Fruit fly (Drosophila melanogaster) whole organism, prepupa: Measurements from ENCODE around the gene CG5245.
A peak's percentile ranks its signal among the peaks of the same experiment; 100 is the strongest.

Experiments
- Blimp-1 ChIP-seq: fragments of 200-800 bp; sonication (Bioruptor generic); optimal IDR thresholded peaks from 3 replicates; lab custom pipeline; 2017; ENCODE audit warnings: missing biosample characterization, missing genetic modification characterization, mild to moderate bottlenecking, moderate library complexity, missing genetic modification reagents
- CG10631 ChIP-seq: fragments of 200-800 bp; sonication (Bioruptor generic); optimal IDR thresholded peaks from 2 replicates; lab custom pipeline; 2016; ENCODE audit warnings: missing biosample characterization, missing genetic modification characterization
- CG10669 ChIP-seq: fragments of 200-800 bp; sonication (Bioruptor generic); optimal IDR thresholded peaks from 3 replicates; lab custom pipeline; 2018; ENCODE audit warnings: missing biosample characterization, mild to moderate bottlenecking, missing genetic modification characterization, moderate library complexity
- CG11902 ChIP-seq: fragments of 200-800 bp; sonication (Bioruptor generic); optimal IDR thresholded peaks from 3 replicates; lab custom pipeline; 2016; ENCODE audit warnings: missing biosample characterization, missing genetic modification characterization
- CG15336 ChIP-seq: fragments of 200-800 bp; sonication (Bioruptor generic); IDR thresholded peaks from 2 replicates; pipeline ENCODE4 v1.3.6; 2022; ENCODE audit warnings: missing biosample characterization, missing genetic modification characterization
- CG1621 ChIP-seq: fragments of 200-800 bp; sonication (Bioruptor generic); optimal IDR thresholded peaks from 3 replicates; lab custom pipeline; 2018; ENCODE audit warnings: missing biosample characterization, mild to moderate bottlenecking, missing genetic modification characterization
- CG16779 ChIP-seq: fragments of 200-800 bp; sonication (Bioruptor generic); optimal IDR thresholded peaks from 3 replicates; lab custom pipeline; 2017; ENCODE audit warnings: missing biosample characterization, mild to moderate bottlenecking, missing genetic modification characterization
- CG32006 ChIP-seq: fragments of 200-800 bp; sonication (Bioruptor generic); optimal IDR thresholded peaks from 3 replicates; lab custom pipeline; 2017; ENCODE audit warnings: missing biosample characterization, mild to moderate bottlenecking, missing genetic modification characterization
- CG34406 ChIP-seq: fragments of 200-800 bp; sonication (Bioruptor generic); optimal IDR thresholded peaks from 3 replicates; lab custom pipeline; 2016; ENCODE audit warnings: missing biosample characterization, missing genetic modification characterization
- CG4318 ChIP-seq: fragments of 200-800 bp; sonication (Bioruptor generic); optimal IDR thresholded peaks from 3 replicates; lab custom pipeline; 2017; ENCODE audit warnings: missing biosample characterization, mild to moderate bottlenecking, missing genetic modification characterization
- CG6163 ChIP-seq: fragments of 200-800 bp; sonication (Bioruptor generic); IDR thresholded peaks from 3 replicates; pipeline ENCODE4 v1.3.6; 2022; ENCODE audit warnings: missing biosample characterization, missing genetic modification characterization
- CG6854 ChIP-seq: fragments of 200-800 bp; sonication (Bioruptor generic); optimal IDR thresholded peaks from 2 replicates; lab custom pipeline; 2017; ENCODE audit warnings: missing biosample characterization, mild to moderate bottlenecking, missing genetic modification characterization
- CG7368 ChIP-seq: fragments of 200-800 bp; sonication (Bioruptor generic); optimal IDR thresholded peaks from 3 replicates; lab custom pipeline; 2016; ENCODE audit warnings: missing biosample characterization, missing genetic modification characterization
- CG8119 ChIP-seq: fragments of 200-800 bp; sonication (Bioruptor generic); IDR thresholded peaks from 3 replicates; pipeline ENCODE4 v1.3.6; 2022; ENCODE audit warnings: missing biosample characterization, missing genetic modification characterization
- CG8319 ChIP-seq: fragments of 200-800 bp; sonication (Bioruptor generic); optimal IDR thresholded peaks from 3 replicates; lab custom pipeline; 2016; ENCODE audit warnings: missing biosample characterization, missing genetic modification characterization
- CG8632 ChIP-seq: fragments of 200-800 bp; sonication (Bioruptor generic); optimal IDR thresholded peaks from 3 replicates; lab custom pipeline; 2016; ENCODE audit warnings: missing biosample characterization, missing genetic modification characterization
- Eip75B ChIP-seq: fragments of 200-800 bp; sonication (Bioruptor generic); optimal IDR thresholded peaks from 3 replicates; lab custom pipeline; 2016; ENCODE audit warnings: missing biosample characterization, missing genetic modification characterization
- Eip78C ChIP-seq: fragments of 200-800 bp; sonication (Bioruptor generic); peaks from one replicate; lab custom pipeline; 2016; ENCODE audit warnings: missing biosample characterization, missing genetic modification characterization
- Eip93F ChIP-seq: fragments of 200-800 bp; sonication (Bioruptor generic); optimal IDR thresholded peaks from 2 replicates; lab custom pipeline; 2016; ENCODE audit warnings: missing biosample characterization, mild to moderate bottlenecking, missing genetic modification characterization
- Hr39 ChIP-seq: fragments of 200-800 bp; sonication (Bioruptor generic); optimal IDR thresholded peaks from 2 replicates; lab custom pipeline; 2016; ENCODE audit warnings: missing biosample characterization, missing genetic modification characterization
- Hr4 ChIP-seq: fragments of 200-800 bp; sonication (Bioruptor generic); optimal IDR thresholded peaks from 3 replicates; lab custom pipeline; 2016; ENCODE audit warnings: missing biosample characterization, missing genetic modification characterization
- Lpt ChIP-seq: fragments of 200-800 bp; sonication (Bioruptor generic); optimal IDR thresholded peaks from 3 replicates; lab custom pipeline; 2016; ENCODE audit warnings: missing biosample characterization, missing genetic modification characterization
- Sox15 ChIP-seq: fragments of 200-800 bp; sonication (Bioruptor generic); optimal IDR thresholded peaks from 3 replicates; lab custom pipeline; 2016; ENCODE audit warnings: missing biosample characterization, missing genetic modification characterization
- dsx ChIP-seq: fragments of 200-800 bp; optimal IDR thresholded peaks from 3 replicates; lab custom pipeline; 2019; ENCODE audit warnings: missing biosample characterization, mild to moderate bottlenecking, missing genetic modification characterization, moderate library complexity; ENCODE audit not compliant: poor library complexity, severe bottlenecking
- eg ChIP-seq: fragments of 200-800 bp; sonication (Bioruptor generic); IDR thresholded peaks from 3 replicates; pipeline ENCODE4 v1.3.6; 2022; ENCODE audit warnings: missing biosample characterization, missing genetic modification characterization
- esn ChIP-seq: fragments of 200-800 bp; sonication (Bioruptor generic); optimal IDR thresholded peaks from 2 replicates; lab custom pipeline; 2016; ENCODE audit warnings: missing biosample characterization, mild to moderate bottlenecking, missing genetic modification characterization, moderate library complexity
- fd85E ChIP-seq: fragments of 200-800 bp; sonication (Bioruptor generic); optimal IDR thresholded peaks from 3 replicates; lab custom pipeline; 2016; ENCODE audit warnings: missing biosample characterization, missing genetic modification characterization
- fkh ChIP-seq: fragments of 200-800 bp; sonication (Bioruptor generic); optimal IDR thresholded peaks from 3 replicates; lab custom pipeline; 2017; ENCODE audit warnings: missing biosample characterization, mild to moderate bottlenecking, missing genetic modification characterization, moderate library complexity
- net ChIP-seq: fragments of 200-800 bp; sonication (Bioruptor generic); optimal IDR thresholded peaks from 3 replicates; lab custom pipeline; 2016; ENCODE audit warnings: missing biosample characterization, missing genetic modification characterization
- pdm3 ChIP-seq: fragments of 200-800 bp; sonication (Bioruptor generic); optimal IDR thresholded peaks from 3 replicates; lab custom pipeline; 2016; ENCODE audit warnings: missing biosample characterization, missing genetic modification characterization
- ss ChIP-seq, 2 experiments: fragments of 200-800 bp; sonication (Bioruptor generic); optimal IDR thresholded peaks; 2 replicates in 1 of 2; 3 replicates in 1 of 2; lab custom pipeline; 2017 to 2018; ENCODE audit warnings: mild to moderate bottlenecking in 2 of 2, missing biosample characterization in 2 of 2, missing genetic modification characterization in 2 of 2, moderate library complexity in 1 of 2
- svp ChIP-seq: fragments of 200-800 bp; sonication (Bioruptor generic); peaks from one replicate; lab custom pipeline; 2016; ENCODE audit warnings: missing biosample characterization, missing genetic modification characterization
- vri ChIP-seq: fragments of 200-800 bp; sonication (Bioruptor generic); optimal IDR thresholded peaks from 3 replicates; lab custom pipeline; 2016; ENCODE audit warnings: missing biosample characterization, mild to moderate bottlenecking, missing genetic modification characterization

The CG5245 gene

DNA sequence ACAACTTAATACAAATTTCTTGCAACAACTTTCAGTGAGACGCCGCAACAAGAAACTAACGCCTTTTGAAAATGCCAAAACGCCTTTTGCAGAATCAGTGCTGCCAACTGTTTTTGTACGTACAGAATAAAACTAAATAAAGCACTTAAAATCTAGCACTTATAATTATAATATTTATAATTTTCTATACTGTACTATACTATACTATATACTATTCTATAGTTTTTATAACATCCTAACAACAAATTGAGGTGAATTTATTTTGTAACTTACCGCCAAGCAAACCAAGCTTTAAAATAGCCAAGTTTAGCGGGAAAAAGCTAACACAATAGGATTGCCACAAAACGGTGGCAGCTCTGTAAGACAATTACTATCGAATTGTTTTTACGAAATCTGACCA is 4.4 kb downstream of the CG5245 start, which contains the start of the genes Aos1 and Srlp (continued):
- TF ChIP-seq CG16779 (tag; lab: Kevin White, UChicago) (no peak), esn (GFP tag; lab: Kevin White, UChicago) (peak; percentile 43), CG8632 (GFP tag; lab: Kevin White, UChicago) (no peak), CG6163 (GFP tag; lab: Robert Waterston, UW) (no peak), Eip75B (GFP tag; lab: Kevin White, UChicago) (no peak), Hr4 (GFP tag; lab: Kevin White, UChicago) (no peak), ss (GFP tag; optimal IDR thresholded peaks at IDR 0.05; lab: Kevin White, UChicago) (no peak), CG10631 (GFP tag; lab: Kevin White, UChicago) (no peak), vri (GFP tag; lab: Kevin White, UChicago) (no peak), fd85E (GFP tag; lab: Kevin White, UChicago) (no peak)

DNA sequence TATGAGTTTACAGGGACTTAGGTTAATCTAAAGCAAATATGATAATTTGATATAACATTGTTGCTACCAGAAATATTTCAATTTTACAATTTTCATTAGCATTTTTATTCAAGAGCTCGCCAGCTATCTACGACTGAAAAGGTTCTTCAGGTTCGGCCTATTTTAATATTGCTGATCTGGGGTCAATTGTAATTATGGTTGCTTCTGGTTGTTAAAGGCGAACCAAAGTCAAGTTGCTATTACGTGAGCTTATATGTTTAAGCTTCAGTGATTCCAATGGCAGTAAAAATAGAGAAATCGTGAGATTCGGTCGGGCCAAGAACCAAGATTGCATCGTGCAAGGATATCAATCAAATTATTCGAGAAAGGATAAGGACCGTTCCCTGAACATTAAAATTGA is 6.6 kb downstream of the CG5245 start, which contains the start of gene Desat2:
Desat2 (plus strand) TSS at position 301 of the 400 bp plus-strand sequence.
- no peak for TF ChIP-seq fkh (GFP tag; lab: Kevin White, UChicago)
- no peak for TF ChIP-seq eg
- TF ChIP-seq CG1621 (tag; lab: Kevin White, UChicago): no peak
- no peak for TF ChIP-seq Eip93F (GFP tag; lab: Kevin White, UChicago)
- no peak for TF ChIP-seq fd85E (GFP tag; lab: Kevin White, UChicago)
- TF ChIP-seq CG34406 (GFP tag; lab: Kevin White, UChicago): no peak

DNA sequence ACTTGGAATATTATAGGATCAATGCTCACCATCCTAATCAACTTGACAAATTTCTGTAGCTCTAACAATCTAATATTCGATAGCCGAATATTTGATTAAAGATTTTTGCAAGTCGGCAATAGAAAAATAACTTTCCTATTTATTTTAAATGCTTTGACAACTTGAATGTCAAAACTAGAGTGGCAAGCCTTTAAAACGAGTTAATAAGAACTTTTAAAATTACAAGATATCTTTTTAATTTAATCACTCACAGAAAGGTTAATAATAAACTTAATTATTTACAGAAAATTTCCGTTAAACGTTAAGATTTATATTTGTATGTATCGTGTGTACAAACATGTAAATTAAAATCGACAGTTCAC is 9.7 kb downstream of the CG5245 start, which contains the start of the genes CG17207 and CG46427:
CG17207 (minus strand) TSS at position 101 of the 362 bp plus-strand sequence.
CG46427 (minus strand) TSS at position 101 of the 362 bp plus-strand sequence.
- TF ChIP-seq CG7368 (GFP tag; lab: Kevin White, UChicago) (no peak), Eip75B (GFP tag; lab: Kevin White, UChicago) (no peak), CG11902 (GFP tag; lab: Kevin White, UChicago) (no peak)

DNA sequence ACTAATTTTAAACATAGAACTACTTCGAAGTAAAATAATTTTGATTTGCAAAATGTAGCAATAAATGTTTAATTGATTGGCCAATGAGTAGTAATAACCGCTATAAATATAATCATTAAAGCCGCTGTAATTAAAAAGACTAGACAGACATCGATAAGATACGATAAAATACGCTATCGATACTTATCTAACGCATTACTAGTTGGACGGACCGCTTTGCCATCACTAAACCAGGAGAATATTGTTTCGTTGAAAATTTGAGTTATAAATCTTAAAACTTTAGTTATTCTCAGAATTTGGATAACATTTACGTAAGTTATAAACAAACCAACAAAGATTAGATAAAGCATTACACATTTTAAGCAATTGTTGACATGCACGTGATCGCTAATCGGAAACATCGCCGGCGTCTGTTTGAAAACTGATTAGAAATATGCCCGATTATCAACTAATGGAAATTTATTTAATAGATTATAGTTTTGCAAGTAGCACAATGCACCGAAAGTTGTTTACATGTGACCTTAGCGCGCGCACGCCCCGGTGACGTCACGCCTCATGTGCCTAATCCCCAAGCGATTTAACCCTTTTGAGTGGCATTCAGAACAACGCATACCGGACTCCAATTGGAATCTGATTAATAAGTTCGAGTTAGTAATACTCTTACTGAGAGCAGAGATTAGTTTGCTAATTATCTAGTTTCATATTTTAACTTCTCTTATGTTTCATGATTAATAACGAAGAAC is 10.2 kb downstream of the CG5245 start, which contains the start of gene Desat1:
Desat1 (plus strand) TSS at position 200 of the 743 bp plus-strand sequence.
- TF ChIP-seq Eip78C (GFP tag; lab: Kevin White, UChicago) (peak; percentile 66), CG16779 (tag; lab: Kevin White, UChicago) (no peak), esn (GFP tag; lab: Kevin White, UChicago) (peak; percentile 43)

DNA sequence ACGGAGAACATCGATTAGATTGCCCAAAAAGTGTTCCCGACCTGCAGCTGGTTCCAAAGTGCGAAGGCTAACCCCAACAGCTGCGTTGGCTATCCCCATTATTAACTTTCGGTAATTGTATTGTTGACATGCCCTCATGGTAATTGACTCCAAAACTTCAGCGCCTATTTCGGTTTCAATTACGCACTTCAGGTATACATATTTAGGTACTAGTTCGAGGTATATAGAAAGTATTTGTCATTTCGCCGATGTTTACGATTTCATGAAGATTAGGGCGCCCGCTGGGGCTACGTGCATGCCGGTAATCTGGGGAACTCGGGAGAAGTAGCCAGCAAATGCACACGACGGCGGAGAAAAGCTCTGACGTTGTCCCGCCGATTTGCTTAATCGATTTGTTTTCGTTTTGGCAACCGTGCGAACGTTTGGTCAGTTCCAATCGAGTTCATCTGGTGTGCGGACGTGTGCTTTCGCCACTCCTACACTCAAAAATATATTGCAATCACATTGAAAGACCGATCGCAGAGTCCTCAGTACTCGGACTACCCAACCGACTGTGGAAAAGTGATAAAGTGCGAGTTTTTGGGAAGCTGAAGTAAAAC is 11.7 kb downstream of the CG5245 start:
- TF ChIP-seq svp (GFP tag; lab: Kevin White, UChicago): peak; percentile 53
- peak; percentile 70 for TF ChIP-seq vri (GFP tag; lab: Kevin White, UChicago)
- TF ChIP-seq CG8319 (GFP tag; lab: Kevin White, UChicago): no peak
- TF ChIP-seq CG34406 (GFP tag; lab: Kevin White, UChicago): no peak
- 0 out of 3 replicates have a peak, but pooled peaks have one; percentile 32 for TF ChIP-seq CG8119 (GFP tag; lab: Robert Waterston, UW)
- peak; percentile 27 for TF ChIP-seq Eip78C (GFP tag; lab: Kevin White, UChicago)

DNA sequence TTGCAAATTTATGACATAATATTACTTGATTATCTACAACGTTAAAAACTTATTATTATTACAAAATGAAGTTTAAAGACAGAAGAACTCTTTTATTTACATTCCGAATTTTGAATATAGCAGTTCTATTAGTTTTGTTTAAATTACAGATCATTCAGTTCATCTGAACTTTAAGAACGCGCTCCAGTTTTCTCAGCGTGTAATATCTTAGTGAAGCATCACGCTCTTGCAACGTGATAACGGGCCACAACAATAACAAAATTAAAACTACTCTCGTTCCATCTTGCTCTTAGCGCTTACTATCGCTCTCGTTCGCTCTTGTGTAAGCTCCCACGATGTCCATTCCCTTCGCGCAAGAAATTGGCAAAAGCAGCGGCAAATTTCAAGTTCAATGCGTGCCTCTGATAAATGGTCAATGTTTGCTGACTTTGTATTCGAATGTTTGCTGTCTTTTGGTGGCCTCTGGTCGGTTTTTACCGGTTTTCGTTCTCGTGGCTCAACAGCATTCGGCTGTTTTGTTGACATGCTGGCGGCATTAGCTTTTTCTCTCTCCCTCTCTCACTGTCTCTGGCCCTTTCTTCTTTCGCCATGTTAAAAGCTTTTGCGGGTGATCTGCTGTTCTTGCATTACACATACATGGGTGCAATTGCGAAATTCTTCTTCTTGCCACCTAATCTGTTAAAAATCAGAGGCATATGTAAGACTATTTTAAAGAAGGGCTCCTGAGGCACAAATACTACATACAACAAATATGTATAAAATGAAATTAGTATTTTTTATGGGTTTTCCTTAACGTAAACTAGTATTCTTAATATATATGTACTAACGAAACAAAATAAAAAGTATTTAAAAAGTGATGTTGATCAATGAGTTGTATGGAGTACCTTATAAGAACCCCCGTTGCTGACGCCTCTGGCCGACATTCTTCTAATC is 13.5 kb downstream of the CG5245 start:
- TF ChIP-seq CG7368 (GFP tag; lab: Kevin White, UChicago) (peak; percentile 21), CG6163 (GFP tag; lab: Robert Waterston, UW) (peak; percentile 63; the same call in 2 of the 3 replicates), CG6854 (GFP tag; lab: Kevin White, UChicago) (peak; percentile 42), svp (GFP tag; lab: Kevin White, UChicago) (peak; percentile 67), CG1621 (tag; lab: Kevin White, UChicago) (no peak), CG8632 (GFP tag; lab: Kevin White, UChicago) (no peak), CG4318 (GFP tag; lab: Kevin White, UChicago) (peak; percentile 18), Hr39 (GFP tag; lab: Kevin White, UChicago) (peak; percentile 46), Eip78C (GFP tag; lab: Kevin White, UChicago) (peak; percentile 94), CG32006 (GFP tag; lab: Kevin White, UChicago) (peak; percentile 65), CG10669 (peak; percentile 40), pdm3 (GFP tag; lab: Kevin White, UChicago) (peak; percentile 70), Eip75B (GFP tag; lab: Kevin White, UChicago) (peak; percentile 51), Blimp-1 (GFP tag; lab: Kevin White, UChicago) (no peak), net (GFP tag; lab: Kevin White, UChicago) (peak; percentile 48), ss (GFP tag; optimal IDR thresholded peaks at IDR 0.05; lab: Kevin White, UChicago) (peak; percentile 11 to 41), vri (GFP tag; lab: Kevin White, UChicago) (peak; percentile 64), CG15336 (peak; percentile 68), Sox15 (GFP tag; lab: Kevin White, UChicago) (no peak), Lpt (GFP tag; lab: Kevin White, UChicago) (peak; percentile 33), dsx (peak; percentile 88), esn (GFP tag; lab: Kevin White, UChicago) (peak; percentile 54)
